Worm (Caenorhabditis elegans) whole organism, late embryonic: ENCODE measurements around the gene T03D8.6.

Experiments
- C08G9.2 ChIP-seq: sonication (generic microtip); optimal IDR thresholded peaks from 2 replicates; lab custom pipeline; 2016; ENCODE audit warnings: mild to moderate bottlenecking, missing genetic modification characterization, moderate library complexity, missing compliant biosample characterization
- C38D4.7 ChIP-seq: fragments of 200-800 bp; sonication (Bioruptor generic); optimal IDR thresholded peaks from 2 replicates; lab custom pipeline; 2018; ENCODE audit warnings: mild to moderate bottlenecking, missing genetic modification characterization, moderate library complexity, missing compliant biosample characterization
- F13H6.1 ChIP-seq: sonication (generic microtip); optimal IDR thresholded peaks from 2 replicates; lab custom pipeline; 2016; ENCODE audit warnings: missing genetic modification characterization, missing compliant biosample characterization
- K02D7.2 ChIP-seq: sonication (generic microtip); optimal IDR thresholded peaks from 2 replicates; lab custom pipeline; 2017; ENCODE audit warnings: mild to moderate bottlenecking, missing genetic modification characterization, missing compliant biosample characterization
- ceh-14 ChIP-seq: sonication (generic microtip); optimal IDR thresholded peaks from 2 replicates; lab custom pipeline; 2016; ENCODE audit warnings: missing genotype, missing genetic modification characterization, missing compliant biosample characterization
- ceh-18 ChIP-seq: sonication (generic microtip); optimal IDR thresholded peaks from 2 replicates; lab custom pipeline; 2016; ENCODE audit warnings: missing genetic modification characterization, missing compliant biosample characterization
- ceh-19 ChIP-seq: fragments of 200-800 bp; sonication (Bioruptor generic); optimal IDR thresholded peaks from 2 replicates; lab custom pipeline; 2018; ENCODE audit warnings: mild to moderate bottlenecking, missing genetic modification characterization, missing compliant biosample characterization
- ceh-22 ChIP-seq: sonication (generic microtip); optimal IDR thresholded peaks from 2 replicates; lab custom pipeline; 2017; ENCODE audit warnings: missing biosample characterization, missing genetic modification characterization
- ceh-30 ChIP-seq: fragments of 150-350 bp; optimal IDR thresholded peaks from 2 replicates; lab custom pipeline; 2014; ENCODE audit warnings: missing biosample characterization, missing genetic modification characterization
- ceh-31 ChIP-seq: sonication (generic microtip); optimal IDR thresholded peaks from 2 replicates; lab custom pipeline; 2016; ENCODE audit warnings: missing genetic modification characterization, missing compliant biosample characterization
- ceh-48 ChIP-seq: sonication (generic microtip); optimal IDR thresholded peaks from 2 replicates; lab custom pipeline; 2016; ENCODE audit warnings: missing genetic modification characterization, inconsistent platforms, missing compliant biosample characterization
- dmd-4 ChIP-seq: sonication (generic microtip); optimal IDR thresholded peaks from 2 replicates; lab custom pipeline; 2016; ENCODE audit warnings: borderline replicate concordance, missing genetic modification characterization, missing compliant biosample characterization
- elt-4 ChIP-seq: sonication (generic microtip); optimal IDR thresholded peaks from 2 replicates; lab custom pipeline; 2016; ENCODE audit warnings: missing genetic modification characterization, missing compliant biosample characterization
- eyg-1 ChIP-seq: sonication (generic microtip); optimal IDR thresholded peaks from 2 replicates; lab custom pipeline; 2016; ENCODE audit warnings: missing genotype, missing genetic modification characterization, missing compliant biosample characterization
- fkh-6 ChIP-seq: sonication (generic microtip); optimal IDR thresholded peaks from 2 replicates; lab custom pipeline; 2016; ENCODE audit warnings: missing genetic modification characterization, missing compliant biosample characterization
- hlh-13 ChIP-seq: fragments of 200-800 bp; sonication (Bioruptor generic); optimal IDR thresholded peaks from 2 replicates; lab custom pipeline; 2018; ENCODE audit warnings: mild to moderate bottlenecking, missing genetic modification characterization, missing compliant biosample characterization
- hlh-15 ChIP-seq: sonication (generic microtip); optimal IDR thresholded peaks from 2 replicates; lab custom pipeline; 2016; ENCODE audit warnings: missing genetic modification characterization, missing compliant biosample characterization
- hlh-30 ChIP-seq: sonication (generic microtip); optimal IDR thresholded peaks from 2 replicates; lab custom pipeline; 2017; ENCODE audit warnings: antibody characterized with exemption, missing genetic modification characterization, missing compliant biosample characterization; ENCODE audit not compliant: insufficient read depth
- lim-6 ChIP-seq: sonication (generic microtip); optimal IDR thresholded peaks from 2 replicates; lab custom pipeline; 2016; ENCODE audit warnings: missing genetic modification characterization, missing compliant biosample characterization
- madf-2 ChIP-seq: sonication (generic microtip); optimal IDR thresholded peaks from 2 replicates; lab custom pipeline; 2017; ENCODE audit warnings: missing genetic modification characterization, missing compliant biosample characterization
- mec-3 ChIP-seq: sonication (generic microtip); optimal IDR thresholded peaks from 2 replicates; lab custom pipeline; 2016; ENCODE audit warnings: borderline replicate concordance, missing genetic modification characterization, missing compliant biosample characterization
- nfya-1 ChIP-seq: sonication (generic microtip); optimal IDR thresholded peaks from 2 replicates; lab custom pipeline; 2017; ENCODE audit warnings: missing genetic modification characterization, mild to moderate bottlenecking, missing compliant biosample characterization, antibody characterized with exemption, moderate library complexity
- nhr-232 ChIP-seq: sonication (generic microtip); optimal IDR thresholded peaks from 2 replicates; lab custom pipeline; 2016; ENCODE audit warnings: missing genetic modification characterization, missing compliant biosample characterization
- odd-2 ChIP-seq: sonication (generic microtip); optimal IDR thresholded peaks from 2 replicates; lab custom pipeline; 2017; ENCODE audit warnings: antibody characterized with exemption, mild to moderate bottlenecking, missing genetic modification characterization, missing compliant biosample characterization
- pat-9 ChIP-seq: fragments of 200-800 bp; sonication (Bioruptor generic); optimal IDR thresholded peaks from 2 replicates; lab custom pipeline; 2018; ENCODE audit warnings: mild to moderate bottlenecking, missing genetic modification characterization, moderate library complexity, missing compliant biosample characterization
- pax-1 ChIP-seq: fragments of 150-350 bp; optimal IDR thresholded peaks from 2 replicates; lab custom pipeline; 2014; ENCODE audit warnings: missing biosample characterization, missing genetic modification characterization
- pha-2 ChIP-seq: sonication (generic microtip); optimal IDR thresholded peaks from 2 replicates; lab custom pipeline; 2017; ENCODE audit warnings: mild to moderate bottlenecking, missing genetic modification characterization, missing compliant biosample characterization
- pqm-1 ChIP-seq: sonication (generic microtip); optimal IDR thresholded peaks from 2 replicates; lab custom pipeline; 2016; ENCODE audit warnings: missing genetic modification characterization, missing compliant biosample characterization
- pros-1 ChIP-seq: fragments of 150-350 bp; optimal IDR thresholded peaks from 2 replicates; lab custom pipeline; 2014; ENCODE audit warnings: missing biosample characterization, missing genetic modification reagents, missing genetic modification characterization
- ref-2 ChIP-seq: sonication (generic microtip); optimal IDR thresholded peaks from 2 replicates; lab custom pipeline; 2016; ENCODE audit warnings: missing genetic modification characterization, missing compliant biosample characterization
- sdc-2 ChIP-seq: sonication (generic microtip); optimal IDR thresholded peaks from 2 replicates; lab custom pipeline; 2016; ENCODE audit warnings: missing genotype, missing genetic modification characterization, missing compliant biosample characterization
- sox-4 ChIP-seq: sonication (generic microtip); optimal IDR thresholded peaks from 2 replicates; lab custom pipeline; 2017; ENCODE audit warnings: mild to moderate bottlenecking, missing genetic modification characterization, inconsistent platforms, missing compliant biosample characterization
- syd-9 ChIP-seq: sonication (generic microtip); optimal IDR thresholded peaks from 2 replicates; lab custom pipeline; 2016; ENCODE audit warnings: mild to moderate bottlenecking, missing genetic modification characterization, moderate library complexity, missing compliant biosample characterization
- tbx-2 ChIP-seq: sonication (generic microtip); optimal IDR thresholded peaks from 2 replicates; lab custom pipeline; 2016; ENCODE audit warnings: missing genetic modification characterization, missing compliant biosample characterization
- ttx-3 ChIP-seq: sonication (generic microtip); optimal IDR thresholded peaks from 2 replicates; lab custom pipeline; 2016; ENCODE audit warnings: missing genetic modification reagents, missing genetic modification characterization, missing compliant biosample characterization
- unc-42 ChIP-seq: sonication (generic microtip); optimal IDR thresholded peaks from 2 replicates; lab custom pipeline; 2016; ENCODE audit warnings: missing genotype, missing genetic modification characterization, missing compliant biosample characterization

Gene T03D8.6

DNA sequence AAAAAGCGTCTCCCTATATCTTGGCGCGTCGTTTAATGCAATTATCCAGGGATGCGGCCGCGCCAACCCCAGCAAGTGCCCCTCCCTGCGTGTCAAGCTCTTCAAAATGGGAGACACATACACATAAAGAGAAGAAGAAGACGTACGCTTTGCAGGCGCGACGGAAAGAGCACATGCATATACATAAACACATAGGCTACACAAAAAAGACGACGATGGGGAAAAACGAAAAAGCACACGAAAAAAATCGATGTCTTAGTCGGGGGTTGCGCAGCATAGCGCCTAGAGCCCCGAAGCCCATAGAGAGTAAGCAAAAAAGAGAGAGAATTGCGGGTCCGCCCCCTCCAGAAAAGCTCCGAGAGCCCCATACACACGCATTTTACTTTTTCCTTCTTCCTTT is 31.0 kb downstream of the T03D8.6 start, which contains the start of gene tpan-1:
TSS of gene tpan-1 (plus strand) at position 398 of the 400 bp plus-strand sequence.
- peak; percentile 8 for TF ChIP-seq sox-4
- TF ChIP-seq madf-2 (tag; lab: Kevin White, UChicago) = no peak
- TF ChIP-seq ref-2 = peak; percentile 12
- peak; percentile 62 for TF ChIP-seq ceh-19 (GFP tag; lab: Kevin White, UChicago)
- no peak for TF ChIP-seq ttx-3 (tag; lab: Kevin White, UChicago)
- TF ChIP-seq K02D7.2 (tag; lab: Kevin White, UChicago) = no peak
- peak; percentile 83 for TF ChIP-seq ceh-48 (tag; lab: Kevin White, UChicago)
- TF ChIP-seq ceh-14 (tag; lab: Kevin White, UChicago) = peak; percentile 58
- peak; percentile 24 for TF ChIP-seq ceh-18 (tag; lab: Kevin White, UChicago)
- TF ChIP-seq ceh-22 (tag; lab: Kevin White, UChicago) = no peak
- peak; percentile 6 for TF ChIP-seq C08G9.2 (tag; lab: Kevin White, UChicago)
- peak; percentile 54 for TF ChIP-seq tbx-2 (tag; lab: Kevin White, UChicago)
- TF ChIP-seq elt-4 (tag; lab: Kevin White, UChicago) = peak; percentile 28
- peak; percentile 78 for TF ChIP-seq ceh-31
- peak; percentile 97 for TF ChIP-seq unc-42 (tag; lab: Kevin White, UChicago)
- no peak for TF ChIP-seq odd-2 (tag; lab: Kevin White, UChicago)
- TF ChIP-seq nfya-1 (tag; lab: Kevin White, UChicago) = peak; percentile 48
- TF ChIP-seq, all 69 proteins: peak for 12

DNA sequence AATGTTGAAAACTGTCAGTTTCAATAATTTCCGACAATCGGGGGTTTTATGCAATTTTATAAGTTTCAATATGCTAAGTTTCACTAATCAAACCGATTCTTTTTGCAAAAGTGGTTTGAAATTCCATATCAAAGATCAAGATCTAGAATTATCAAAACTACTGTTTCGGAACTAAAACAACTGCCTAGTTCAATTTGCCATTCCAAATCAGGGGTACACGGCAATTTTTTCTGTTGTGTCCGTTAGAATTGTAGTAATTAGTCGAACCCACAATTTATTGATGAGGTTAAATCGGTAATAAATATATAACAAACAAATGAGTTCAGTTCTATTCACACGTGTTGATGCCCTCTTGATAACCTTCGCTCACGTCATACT is 34.3 kb downstream of the T03D8.6 start:
- TF ChIP-seq hlh-30 (tag; lab: Kevin White, UChicago) (no peak), lim-6 (no peak), F13H6.1 (tag; lab: Kevin White, UChicago) (no peak), ceh-30 (tag; lab: Kevin White, UChicago) (no peak), nhr-232 (tag; lab: Kevin White, UChicago) (no peak), C38D4.7 (GFP tag; lab: Kevin White, UChicago) (no peak), sox-4 (no peak), sdc-2 (tag; lab: Kevin White, UChicago) (no peak), elt-4 (tag; lab: Kevin White, UChicago) (no peak), fkh-6 (tag; lab: Kevin White, UChicago) (no peak), hlh-13 (GFP tag; lab: Kevin White, UChicago) (no peak), K02D7.2 (tag; lab: Kevin White, UChicago) (no peak)
- TF ChIP-seq, all 69 proteins: peak for 0

DNA sequence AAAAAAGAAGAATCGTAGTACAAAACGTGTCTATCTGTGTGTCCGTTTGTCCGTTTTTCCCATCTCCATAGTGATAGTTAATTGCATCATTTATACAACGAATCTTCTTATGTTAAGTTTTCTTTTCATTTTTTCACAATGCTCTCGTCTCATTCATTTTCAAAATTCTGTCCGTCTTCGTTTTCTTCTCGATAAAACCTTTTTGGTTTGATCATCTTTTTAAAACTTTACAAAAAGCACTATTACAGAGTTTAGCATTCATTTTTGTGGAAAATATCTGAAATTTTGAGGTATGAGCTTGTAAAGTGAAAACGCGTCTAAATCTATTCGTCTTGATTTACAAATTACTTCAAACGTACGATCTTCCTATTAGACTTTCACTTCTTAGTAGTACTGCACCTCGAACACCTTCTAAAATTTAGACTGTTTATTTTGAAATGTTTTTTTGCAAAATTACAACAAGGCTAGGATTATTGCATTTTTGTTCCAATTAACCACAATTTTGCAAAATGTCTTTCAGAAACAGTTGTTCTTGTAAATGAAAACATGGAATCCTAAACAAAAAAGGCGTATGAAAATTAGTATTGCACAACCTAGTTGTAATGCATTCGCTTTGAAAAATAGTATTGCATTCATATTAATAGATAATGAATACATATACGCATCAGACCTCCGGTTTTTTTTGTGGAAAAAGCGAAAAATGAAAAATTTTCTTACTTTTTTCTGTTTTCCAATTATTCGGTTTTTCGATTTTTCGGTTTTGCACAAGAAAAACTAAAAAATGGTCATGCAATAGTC is 34.9 kb downstream of the T03D8.6 start:
- TF ChIP-seq ceh-14 (tag; lab: Kevin White, UChicago) = no peak
- no peak for TF ChIP-seq K02D7.2 (tag; lab: Kevin White, UChicago)
- no peak for TF ChIP-seq pros-1 (tag; lab: Kevin White, UChicago)
- no peak for TF ChIP-seq syd-9 (tag; lab: Kevin White, UChicago)
- no peak for TF ChIP-seq pat-9 (tag; lab: Kevin White, UChicago)
- TF ChIP-seq mec-3 (tag; lab: Kevin White, UChicago) = no peak
- TF ChIP-seq ceh-22 (tag; lab: Kevin White, UChicago) = no peak
- no peak for TF ChIP-seq pqm-1 (tag; lab: Kevin White, UChicago)

DNA sequence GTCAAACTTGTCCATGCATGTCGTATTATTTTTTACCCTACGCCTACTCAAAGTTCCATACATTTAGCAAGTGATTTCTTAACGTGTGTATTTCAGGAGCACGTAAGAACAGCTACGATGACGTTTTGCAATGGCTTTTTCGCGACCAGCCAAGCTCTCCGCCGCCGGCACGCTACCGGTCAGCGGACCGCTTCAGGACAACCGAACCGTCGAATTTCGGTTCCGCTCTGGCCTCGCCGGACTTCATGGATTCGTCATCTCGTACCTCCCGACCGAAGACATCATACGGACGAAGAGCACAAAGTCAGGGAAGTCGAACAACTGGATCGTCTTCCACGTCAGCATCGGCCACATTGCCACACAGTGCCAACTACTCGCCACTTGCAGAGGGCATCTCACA is 36.5 kb downstream of the T03D8.6 start:
- no peak for TF ChIP-seq pax-1
- no peak for TF ChIP-seq ttx-3 (tag; lab: Kevin White, UChicago)
- TF ChIP-seq nfya-1 (tag; lab: Kevin White, UChicago) = no peak
- TF ChIP-seq dmd-4 (tag; lab: Kevin White, UChicago) = no peak
- no peak for TF ChIP-seq pha-2 (tag; lab: Kevin White, UChicago)
- no peak for TF ChIP-seq pqm-1 (tag; lab: Kevin White, UChicago)
- no peak for TF ChIP-seq hlh-15 (tag; lab: Kevin White, UChicago)
- no peak for TF ChIP-seq ceh-30 (tag; lab: Kevin White, UChicago)
- no peak for TF ChIP-seq eyg-1 (tag; lab: Kevin White, UChicago)
- no peak for TF ChIP-seq ref-2
